ENCODE assay signal across 2 worm cellular contexts in genomic region chrX:11993327-11993726, ce11.
TF ChIP-seq lines count a peak whose summit lies in the region.

No protein-coding gene starts in this region.

TF ChIP-seq in whole organism, L4 larva, 104 proteins besides CTCF, POLR2A, EP300 and RAD21 (continued from another document and continues in another):
- TF ChIP-seq lir-3 (tag; optimal IDR thresholded peaks at IDR 0.05; lab: Kevin White, UChicago) (no peak), skn-1 (tag; optimal IDR thresholded peaks at IDR 0.05; lab: Kevin White, UChicago) (no peak), daf-19 (GFP tag; conservative IDR thresholded peaks at IDR 0.05; lab: Robert Waterston, UW) (peak; percentile 43; the same call in 1 of the 2 replicates), lin-38 (GFP tag; IDR thresholded peaks at IDR 0.05; lab: Robert Waterston, UW) (no peak; the same call in 1 of the 2 replicates), nhr-41 (GFP tag; IDR thresholded peaks at IDR 0.05; lab: Robert Waterston, UW) (peak; percentile 49; the same call in 1 of the 2 replicates), sdz-12 (GFP tag; optimal IDR thresholded peaks at IDR 0.05; lab: Kevin White, UChicago) (no peak), nhr-11 (tag; optimal IDR thresholded peaks at IDR 0.05; lab: Kevin White, UChicago) (no peak), dmd-9 (GFP tag; IDR thresholded peaks at IDR 0.05; lab: Robert Waterston, UW) (peak; percentile 57; the same call in 1 of the 2 replicates), tag-97 (GFP tag; IDR thresholded peaks at IDR 0.05; lab: Robert Waterston, UW) (no peak), unc-62 (GFP tag; optimal IDR thresholded peaks at IDR 0.05 in 1 of 2; lab: Kevin White, UChicago) (no peak), unc-62 (tag; optimal IDR thresholded peaks at IDR 0.05; lab: Kevin White, UChicago) (no peak), egl-43 (GFP tag; IDR thresholded peaks at IDR 0.05; lab: Robert Waterston, UW) (0 out of 2 replicates have a peak, but pooled peaks have one; percentile 63), spr-3 (GFP tag; optimal IDR thresholded peaks at IDR 0.05; lab: Kevin White, UChicago) (no peak), snpc-1.2 (GFP tag; IDR thresholded peaks at IDR 0.05; lab: Robert Waterston, UW) (peak; percentile 79), zfp-2 (tag; optimal IDR thresholded peaks at IDR 0.05; lab: Kevin White, UChicago) (no peak), hlh-30 (tag; optimal IDR thresholded peaks at IDR 0.05; lab: Kevin White, UChicago; ENCODE audit: insufficient read depth) (no peak), mes-2 (tag; optimal IDR thresholded peaks at IDR 0.05; lab: Kevin White, UChicago; ENCODE audit: poor library complexity, severe bottlenecking) (peak; percentile 48), dmd-6 (GFP tag; IDR thresholded peaks at IDR 0.05; lab: Robert Waterston, UW) (0 out of 2 replicates have a peak, but pooled peaks have one; percentile 10), unc-130 (GFP tag; optimal IDR thresholded peaks at IDR 0.05; lab: Kevin White, UChicago) (no peak), cey-2 (tag; optimal IDR thresholded peaks at IDR 0.05; lab: Kevin White, UChicago; ENCODE audit: borderline replicate concordance, insufficient read depth) (no peak), saeg-2 (GFP tag; IDR thresholded peaks at IDR 0.05; lab: Robert Waterston, UW) (no peak), lin-29 (GFP tag; IDR thresholded peaks at IDR 0.05; lab: Robert Waterston, UW) (0 out of 2 replicates have a peak, but pooled peaks have one; percentile 34), Y75B8A.6 (GFP tag; IDR thresholded peaks at IDR 0.05; lab: Robert Waterston, UW) (0 out of 2 replicates have a peak, but pooled peaks have one; percentile 29), daf-16 (GFP tag; optimal IDR thresholded peaks at IDR 0.05; lab: Kevin White, UChicago) (peak in 1 of 2 experiments; percentile 18), daf-16 (tag; optimal IDR thresholded peaks at IDR 0.05; lab: Kevin White, UChicago) (peak; percentile 73), nhr-10 (tag; optimal IDR thresholded peaks at IDR 0.05; lab: Kevin White, UChicago) (no peak), mxl-3 (GFP tag; optimal IDR thresholded peaks at IDR 0.05; lab: Kevin White, UChicago) (no peak), ztf-11 (tag; optimal IDR thresholded peaks at IDR 0.05; lab: Kevin White, UChicago) (no peak), T26A8.4 (GFP tag; IDR thresholded peaks at IDR 0.05; lab: Robert Waterston, UW) (peak; percentile 42; the same call in 1 of the 2 replicates), ces-1 (GFP tag; optimal IDR thresholded peaks at IDR 0.05; lab: Kevin White, UChicago) (no peak), F26F4.8 (GFP tag; conservative IDR thresholded peaks at IDR 0.05; lab: Robert Waterston, UW) (no peak), lin-15B (tag; optimal IDR thresholded peaks at IDR 0.05; lab: Kevin White, UChicago) (no peak), madf-9 (GFP tag; conservative IDR thresholded peaks at IDR 0.05; lab: Robert Waterston, UW) (0 out of 2 replicates have a peak, but pooled peaks have one; percentile 18), zip-2 (tag; optimal IDR thresholded peaks at IDR 0.05; lab: Kevin White, UChicago) (no peak), arid-1 (GFP tag; conservative IDR thresholded peaks at IDR 0.05; lab: Robert Waterston, UW) (peak; percentile 64), attf-4 (tag; optimal IDR thresholded peaks at IDR 0.05; lab: Kevin White, UChicago) (no peak), Y105C5A.15 (GFP tag; IDR thresholded peaks at IDR 0.05; lab: Robert Waterston, UW) (no peak), aly-2 (tag; optimal IDR thresholded peaks at IDR 0.05; lab: Kevin White, UChicago) (no peak), ZK546.5 (tag; optimal IDR thresholded peaks at IDR 0.05; lab: Kevin White, UChicago) (no peak), zip-11 (GFP tag; IDR thresholded peaks at IDR 0.05; lab: Robert Waterston, UW) (no peak), nhr-76 (tag; optimal IDR thresholded peaks at IDR 0.05; lab: Kevin White, UChicago) (no peak), daf-8 (GFP tag; IDR thresholded peaks at IDR 0.05; lab: Robert Waterston, UW) (no peak), ceh-82 (tag; optimal IDR thresholded peaks at IDR 0.05; lab: Kevin White, UChicago) (no peak), snpc-4 (tag; optimal IDR thresholded peaks at IDR 0.05; lab: Kevin White, UChicago) (no peak), Y48G9A.11 (GFP tag; IDR thresholded peaks at IDR 0.05; lab: Robert Waterston, UW) (no peak), zfp-3 (GFP tag; conservative IDR thresholded peaks at IDR 0.05; lab: Robert Waterston, UW) (0 out of 2 replicates have a peak, but pooled peaks have one; percentile 46), lin-13 (GFP tag; optimal IDR thresholded peaks at IDR 0.05; lab: Kevin White, UChicago) (peak; percentile 10), F49E8.2 (tag; optimal IDR thresholded peaks at IDR 0.05; lab: Kevin White, UChicago; ENCODE audit: borderline replicate concordance) (no peak), dpl-1 (GFP tag; optimal IDR thresholded peaks at IDR 0.05; lab: Kevin White, UChicago) (no peak), pqm-1 (tag; optimal IDR thresholded peaks at IDR 0.05; lab: Kevin White, UChicago) (no peak), ZK337.2 (GFP tag; IDR thresholded peaks at IDR 0.05; lab: Robert Waterston, UW) (peak; percentile 28; the same call in 1 of the 2 replicates), nhr-28 (tag; optimal IDR thresholded peaks at IDR 0.05; lab: Kevin White, UChicago) (no peak), dve-1 (tag; optimal IDR thresholded peaks at IDR 0.05; lab: Kevin White, UChicago; ENCODE audit: insufficient read depth) (peak; percentile 11), lim-7 (GFP tag; IDR thresholded peaks at IDR 0.05; lab: Robert Waterston, UW) (peak; percentile 68), egl-27 (tag; optimal IDR thresholded peaks at IDR 0.05; lab: Kevin White, UChicago) (no peak), fkh-10 (GFP tag; optimal IDR thresholded peaks at IDR 0.05; lab: Kevin White, UChicago) (no peak), F10B5.3 (tag; optimal IDR thresholded peaks at IDR 0.05; lab: Kevin White, UChicago) (no peak), mep-1 (tag; optimal IDR thresholded peaks at IDR 0.05; lab: Kevin White, UChicago) (no peak), jun-1 (tag; optimal IDR thresholded peaks at IDR 0.05; lab: Kevin White, UChicago) (no peak), fos-1 (tag; optimal IDR thresholded peaks at IDR 0.05; lab: Kevin White, UChicago) (no peak), gei-8 (GFP tag; optimal IDR thresholded peaks at IDR 0.05; lab: Kevin White, UChicago) (no peak), hmg-1.1 (GFP tag; IDR thresholded peaks at IDR 0.05; lab: Robert Waterston, UW) (no peak; the same call in 1 of the 2 replicates), D1046.2 (GFP tag; IDR thresholded peaks at IDR 0.05; lab: Robert Waterston, UW) (0 out of 2 replicates have a peak, but pooled peaks have one; percentile 64), F37D6.2 (tag; optimal IDR thresholded peaks at IDR 0.05; lab: Kevin White, UChicago) (no peak)

TF ChIP-seq in whole organism, young adult, 124 proteins besides CTCF, POLR2A, EP300 and RAD21 (continued from another document and continues in another):
- TF ChIP-seq hlh-26 (GFP tag; conservative IDR thresholded peaks at IDR 0.05; lab: Robert Waterston, UW) (no peak), snpc-3.4 (tag; optimal IDR thresholded peaks at IDR 0.05; lab: Kevin White, UChicago) (no peak), ceh-40 (GFP tag; IDR thresholded peaks at IDR 0.05; lab: Robert Waterston, UW) (0 out of 2 replicates have a peak, but pooled peaks have one; percentile 41), snpc-4 (GFP tag; optimal IDR thresholded peaks at IDR 0.05; lab: Kevin White, UChicago) (no peak), snpc-4 (tag; optimal IDR thresholded peaks at IDR 0.05; lab: Kevin White, UChicago) (peak in 3 of 4 experiments; percentile 32 to 75 (median 34)), tbx-9 (tag; optimal IDR thresholded peaks at IDR 0.05; lab: Kevin White, UChicago; ENCODE audit: borderline replicate concordance) (no peak), snpc-1.1 (tag; optimal IDR thresholded peaks at IDR 0.05; lab: Kevin White, UChicago; ENCODE audit: insufficient read depth) (peak; percentile 16), hmg-1.2 (GFP tag; IDR thresholded peaks at IDR 0.05; lab: Robert Waterston, UW) (peak; percentile 35), gei-17 (GFP tag; optimal IDR thresholded peaks at IDR 0.05; lab: Kevin White, UChicago) (no peak), F52B5.7 (tag; optimal IDR thresholded peaks at IDR 0.05; lab: Kevin White, UChicago) (no peak), mcd-1 (GFP tag; IDR thresholded peaks at IDR 0.05; lab: Robert Waterston, UW) (0 out of 2 replicates have a peak, but pooled peaks have one; percentile 20), ztf-18 (tag; optimal IDR thresholded peaks at IDR 0.05; lab: Kevin White, UChicago) (peak; percentile 56), sea-2 (GFP tag; IDR thresholded peaks at IDR 0.05; lab: Robert Waterston, UW) (no peak), sptf-2 (GFP tag; optimal IDR thresholded peaks at IDR 0.05; lab: Kevin White, UChicago) (no peak), lsl-1 (GFP tag; optimal IDR thresholded peaks at IDR 0.05; lab: Kevin White, UChicago) (no peak), mel-28 (tag; optimal IDR thresholded peaks at IDR 0.05; lab: Kevin White, UChicago; ENCODE audit: borderline replicate concordance) (no peak), zfh-2 (GFP tag; conservative IDR thresholded peaks at IDR 0.05; lab: Robert Waterston, UW) (no peak), athp-1 (tag; optimal IDR thresholded peaks at IDR 0.05; lab: Kevin White, UChicago) (no peak), ztf-22 (GFP tag; optimal IDR thresholded peaks at IDR 0.05; lab: Kevin White, UChicago) (no peak), zim-3 (tag; optimal IDR thresholded peaks at IDR 0.05; lab: Kevin White, UChicago) (peak; percentile 63), ztf-25 (GFP tag; IDR thresholded peaks at IDR 0.05; lab: Robert Waterston, UW) (no peak), ceh-58 (GFP tag; IDR thresholded peaks at IDR 0.05; lab: Robert Waterston, UW) (no peak), lir-1 (GFP tag; conservative IDR thresholded peaks at IDR 0.05; lab: Robert Waterston, UW) (no peak), Y53F4B.3 (GFP tag; IDR thresholded peaks at IDR 0.05; lab: Robert Waterston, UW) (no peak), F57C9.4 (tag; optimal IDR thresholded peaks at IDR 0.05; lab: Kevin White, UChicago) (no peak), aptf-3 (GFP tag; IDR thresholded peaks at IDR 0.05; lab: Robert Waterston, UW) (no peak), F10E7.11 (tag; optimal IDR thresholded peaks at IDR 0.05; lab: Kevin White, UChicago) (no peak), lin-26 (GFP tag; IDR thresholded peaks at IDR 0.05; lab: Robert Waterston, UW) (peak; percentile 79), cebp-1 (GFP tag; IDR thresholded peaks at IDR 0.05; lab: Robert Waterston, UW) (no peak), cebp-1 (tag; optimal IDR thresholded peaks at IDR 0.05; lab: Kevin White, UChicago) (no peak), efl-1 (GFP tag; optimal IDR thresholded peaks at IDR 0.05; lab: Kevin White, UChicago) (no peak), F22D6.2 (tag; optimal IDR thresholded peaks at IDR 0.05; lab: Kevin White, UChicago) (no peak), ceh-27 (GFP tag; optimal IDR thresholded peaks at IDR 0.05; lab: Kevin White, UChicago) (no peak), ztf-6 (GFP tag; IDR thresholded peaks at IDR 0.05; lab: Robert Waterston, UW) (no peak), Y53G8AR.9 (GFP tag; conservative IDR thresholded peaks at IDR 0.05; lab: Robert Waterston, UW) (no peak), xnd-1 (tag; optimal IDR thresholded peaks at IDR 0.05; lab: Kevin White, UChicago) (no peak), nhr-27 (tag; optimal IDR thresholded peaks at IDR 0.05; lab: Kevin White, UChicago) (no peak), hrde-1 (tag; optimal IDR thresholded peaks at IDR 0.05; lab: Kevin White, UChicago; ENCODE audit: borderline replicate concordance) (no peak), ztf-28 (GFP tag; IDR thresholded peaks at IDR 0.05; lab: Robert Waterston, UW) (no peak), nfya-2 (GFP tag; IDR thresholded peaks at IDR 0.05; lab: Robert Waterston, UW) (0 out of 2 replicates have a peak, but pooled peaks have one; percentile 47), tlf-1 (GFP tag; optimal IDR thresholded peaks at IDR 0.05; lab: Kevin White, UChicago) (no peak), ama-1 (optimal IDR thresholded peaks at IDR 0.05; lab: Kevin White, UChicago) (no peak), ama-1 (GFP tag; optimal IDR thresholded peaks at IDR 0.05; lab: Kevin White, UChicago) (no peak), B0019.2 (GFP tag; conservative IDR thresholded peaks at IDR 0.05; lab: Robert Waterston, UW) (no peak), mxl-1 (tag; optimal IDR thresholded peaks at IDR 0.05; lab: Kevin White, UChicago) (peak; percentile 23), ceh-100 (GFP tag; IDR thresholded peaks at IDR 0.05; lab: Robert Waterston, UW) (no peak), lin-35 (GFP tag; optimal IDR thresholded peaks at IDR 0.05; lab: Kevin White, UChicago) (peak in 1 of 3 experiments; percentile 24), nhr-80 (tag; optimal IDR thresholded peaks at IDR 0.05; lab: Kevin White, UChicago) (no peak), F39B2.1 (GFP tag; IDR thresholded peaks at IDR 0.05; lab: Robert Waterston, UW) (no peak), Y95B8A.8 (GFP tag; IDR thresholded peaks at IDR 0.05; lab: Robert Waterston, UW) (no peak), egrh-3 (GFP tag; IDR thresholded peaks at IDR 0.05; lab: Robert Waterston, UW) (no peak), F33H1.4 (GFP tag; IDR thresholded peaks at IDR 0.05; lab: Robert Waterston, UW) (no peak), C06A6.2 (GFP tag; conservative IDR thresholded peaks at IDR 0.05; lab: Robert Waterston, UW) (no peak), rcor-1 (GFP tag; IDR thresholded peaks at IDR 0.05; lab: Robert Waterston, UW) (peak; percentile 54), F49E8.2 (tag; optimal IDR thresholded peaks at IDR 0.05; lab: Kevin White, UChicago; ENCODE audit: insufficient read depth) (no peak), madf-10 (tag; optimal IDR thresholded peaks at IDR 0.05; lab: Kevin White, UChicago) (no peak), ztf-26 (tag; optimal IDR thresholded peaks at IDR 0.05; lab: Kevin White, UChicago) (no peak), madf-8 (GFP tag; conservative IDR thresholded peaks at IDR 0.05; lab: Robert Waterston, UW) (no peak), F57A8.1 (GFP tag; optimal IDR thresholded peaks at IDR 0.05; lab: Kevin White, UChicago) (no peak), B0035.1 (tag; optimal IDR thresholded peaks at IDR 0.05; lab: Kevin White, UChicago) (no peak), Y67H2A.10 (GFP tag; conservative IDR thresholded peaks at IDR 0.05; lab: Robert Waterston, UW) (no peak), aptf-2 (GFP tag; conservative IDR thresholded peaks at IDR 0.05; lab: Robert Waterston, UW) (no peak), somi-1 (GFP tag; optimal IDR thresholded peaks at IDR 0.05; lab: Kevin White, UChicago) (no peak), egl-44 (GFP tag; IDR thresholded peaks at IDR 0.05; lab: Robert Waterston, UW) (no peak), pbrm-1 (GFP tag; IDR thresholded peaks at IDR 0.05; lab: Robert Waterston, UW) (peak; percentile 83), T26A5.8 (tag; optimal IDR thresholded peaks at IDR 0.05; lab: Kevin White, UChicago) (no peak), him-1 (tag; optimal IDR thresholded peaks at IDR 0.05; lab: Kevin White, UChicago) (peak; percentile 56), attf-6 (GFP tag; IDR thresholded peaks at IDR 0.05; lab: Robert Waterston, UW) (no peak), lin-54 (GFP tag; optimal IDR thresholded peaks at IDR 0.05; lab: Kevin White, UChicago) (no peak), C17E4.6 (GFP tag; IDR thresholded peaks at IDR 0.05; lab: Robert Waterston, UW) (no peak), bed-1 (GFP tag; IDR thresholded peaks at IDR 0.05; lab: Robert Waterston, UW) (no peak), rec-8 (tag; optimal IDR thresholded peaks at IDR 0.05; lab: Kevin White, UChicago) (peak in 1 of 2 experiments; percentile 33), ccch-3 (GFP tag; optimal IDR thresholded peaks at IDR 0.05; lab: Kevin White, UChicago) (no peak), let-526 (GFP tag; IDR thresholded peaks at IDR 0.05; lab: Robert Waterston, UW) (no peak), ceh-91 (GFP tag; IDR thresholded peaks at IDR 0.05; lab: Robert Waterston, UW) (no peak), madf-6 (GFP tag; IDR thresholded peaks at IDR 0.05; lab: Robert Waterston, UW) (no peak; the same call in 1 of the 2 replicates), akir-1 (GFP tag; optimal IDR thresholded peaks at IDR 0.05; lab: Kevin White, UChicago) (no peak)
